Worm (Caenorhabditis elegans) whole organism, L3 larva: ENCODE measurements around the gene F54H12.2.
"Not testable (repeated sequence)": the region's sequence is repeated elsewhere in the genome, so short reads cannot be mapped to it uniquely, and the experiment has no call there.

ENCODE experiments used
- R02D3.7 ChIP-seq: fragments of 150-350 bp; optimal IDR thresholded peaks from 2 replicates; lab custom pipeline; 2014; ENCODE audit warnings: missing biosample characterization, missing genetic modification characterization
- ZK546.5 ChIP-seq: sonication (generic microtip); optimal IDR thresholded peaks from 2 replicates; lab custom pipeline; 2017; ENCODE audit warnings: missing biosample characterization, missing genetic modification characterization
- aly-2 ChIP-seq: fragments of 150-350 bp; optimal IDR thresholded peaks from 2 replicates; lab custom pipeline; 2014; ENCODE audit warnings: missing biosample characterization, missing genetic modification characterization
- ceh-16 ChIP-seq: sonication (generic microtip); optimal IDR thresholded peaks from 2 replicates; lab custom pipeline; 2017; ENCODE audit warnings: missing biosample characterization, missing genetic modification characterization
- ceh-28 ChIP-seq: fragments of 150-350 bp; optimal IDR thresholded peaks from 2 replicates; lab custom pipeline; 2014; ENCODE audit warnings: missing biosample characterization, missing genetic modification reagents, missing genetic modification characterization
- ceh-82 ChIP-seq: fragments of 150-350 bp; optimal IDR thresholded peaks from 2 replicates; lab custom pipeline; 2014; ENCODE audit warnings: missing biosample characterization, missing genetic modification characterization
- ceh-9 ChIP-seq: sonication (generic microtip); optimal IDR thresholded peaks from 2 replicates; lab custom pipeline; 2018; ENCODE audit warnings: missing biosample characterization, missing genetic modification characterization
- daf-12 ChIP-seq: fragments of 150-350 bp; optimal IDR thresholded peaks from 2 replicates; lab custom pipeline; 2014; ENCODE audit warnings: missing biosample characterization, missing genetic modification reagents, missing genetic modification characterization
- egl-27 ChIP-seq: sonication (generic microtip); optimal IDR thresholded peaks from 4 replicates; lab custom pipeline; 2017; ENCODE audit warnings: missing biosample characterization, missing genetic modification reagents, missing genetic modification characterization
- egl-5 ChIP-seq: fragments of 150-350 bp; optimal IDR thresholded peaks from 2 replicates; lab custom pipeline; 2017; ENCODE audit warnings: missing biosample characterization, missing genetic modification reagents, missing genetic modification characterization, inconsistent platforms
- elt-1 ChIP-seq: fragments of 150-350 bp; optimal IDR thresholded peaks from 2 replicates; lab custom pipeline; 2014; ENCODE audit warnings: missing biosample characterization, missing genetic modification characterization
- elt-2 ChIP-seq: sonication (generic microtip); optimal IDR thresholded peaks from 2 replicates; lab custom pipeline; 2016; ENCODE audit warnings: missing genetic modification reagents, mild to moderate bottlenecking, missing genetic modification characterization, missing compliant biosample characterization
- elt-3 ChIP-seq, 3 experiments: fragments of 150-350 bp in 1 of 3; sonication (generic microtip) in 2 of 3; optimal IDR thresholded peaks; 2 replicates in 2 of 3; 4 replicates in 1 of 3; lab custom pipeline; 2014 to 2017; ENCODE audit warnings: missing biosample characterization in 3 of 3, missing genetic modification characterization in 3 of 3
- eor-1 ChIP-seq, 2 experiments: fragments of 150-350 bp; optimal IDR thresholded peaks; 2 replicates each; lab custom pipeline; 2014 to 2018; ENCODE audit warnings: missing biosample characterization in 2 of 2, missing genetic modification characterization in 2 of 2
- fkh-10 ChIP-seq: sonication (generic microtip); optimal IDR thresholded peaks from 2 replicates; lab custom pipeline; 2017; ENCODE audit warnings: missing biosample characterization, missing genetic modification reagents, missing genetic modification characterization
- fos-1 ChIP-seq: fragments of 150-350 bp; optimal IDR thresholded peaks from 2 replicates; lab custom pipeline; 2014; ENCODE audit warnings: missing biosample characterization, missing genetic modification characterization
- hmg-11 ChIP-seq: sonication (generic microtip); optimal IDR thresholded peaks from 2 replicates; lab custom pipeline; 2016; ENCODE audit warnings: missing genetic modification characterization, missing compliant biosample characterization
- jun-1 ChIP-seq: fragments of 150-350 bp; optimal IDR thresholded peaks from 2 replicates; lab custom pipeline; 2014; ENCODE audit warnings: missing biosample characterization, missing genetic modification reagents, missing genetic modification characterization
- lin-15B ChIP-seq: fragments of 150-350 bp; optimal IDR thresholded peaks from 2 replicates; lab custom pipeline; 2014; ENCODE audit warnings: missing biosample characterization, missing genetic modification characterization
- lin-39 ChIP-seq: fragments of 150-350 bp; optimal IDR thresholded peaks from 2 replicates; lab custom pipeline; 2018; ENCODE audit warnings: missing biosample characterization, missing genetic modification reagents, missing genetic modification characterization
- mdl-1 ChIP-seq: fragments of 150-350 bp; optimal IDR thresholded peaks from 2 replicates; lab custom pipeline; 2014; ENCODE audit warnings: missing biosample characterization, missing genetic modification characterization
- mml-1 ChIP-seq: fragments of 150-350 bp; sonication (generic microtip); optimal IDR thresholded peaks from 3 replicates; lab custom pipeline; 2014; ENCODE audit warnings: missing biosample characterization, missing genetic modification characterization
- nfya-1 ChIP-seq: sonication (generic microtip); optimal IDR thresholded peaks from 2 replicates; lab custom pipeline; 2017; ENCODE audit warnings: missing genetic modification characterization, mild to moderate bottlenecking, missing compliant biosample characterization, antibody characterized with exemption, moderate library complexity; ENCODE audit not compliant: insufficient read depth
- nhr-23 ChIP-seq: fragments of 150-350 bp; optimal IDR thresholded peaks from 2 replicates; lab custom pipeline; 2014; ENCODE audit warnings: missing biosample characterization, missing genetic modification reagents, missing genetic modification characterization
- nhr-25 ChIP-seq: sonication (generic microtip); optimal IDR thresholded peaks from 2 replicates; lab custom pipeline; 2017; ENCODE audit warnings: missing biosample characterization, missing genetic modification characterization
- nhr-28 ChIP-seq: fragments of 150-350 bp; optimal IDR thresholded peaks from 2 replicates; lab custom pipeline; 2014; ENCODE audit warnings: missing biosample characterization, missing genetic modification characterization
- nhr-67 ChIP-seq: fragments of 150-350 bp; optimal IDR thresholded peaks from 2 replicates; lab custom pipeline; 2014; ENCODE audit warnings: missing biosample characterization, missing genetic modification characterization
- nhr-77 ChIP-seq: fragments of 150-350 bp; optimal IDR thresholded peaks from 2 replicates; lab custom pipeline; 2014; ENCODE audit warnings: missing biosample characterization, missing genetic modification characterization
- pha-4 ChIP-seq: fragments of 150-350 bp; optimal IDR thresholded peaks from 2 replicates; lab custom pipeline; 2014; ENCODE audit warnings: missing biosample characterization, missing genetic modification reagents, missing genetic modification characterization
- pqm-1 ChIP-seq: fragments of 150-350 bp; optimal IDR thresholded peaks from 2 replicates; lab custom pipeline; 2017; ENCODE audit warnings: missing biosample characterization, missing genetic modification characterization, inconsistent platforms
- skn-1 ChIP-seq: fragments of 150-350 bp; optimal IDR thresholded peaks from 2 replicates; lab custom pipeline; 2014; ENCODE audit warnings: missing biosample characterization, missing genetic modification characterization
- snpc-4 ChIP-seq: fragments of 150-350 bp; optimal IDR thresholded peaks from 2 replicates; lab custom pipeline; 2014; ENCODE audit warnings: missing biosample characterization, missing genetic modification characterization
- tbx-2 ChIP-seq: sonication (generic microtip); optimal IDR thresholded peaks from 2 replicates; lab custom pipeline; 2016; ENCODE audit warnings: mild to moderate bottlenecking, missing genetic modification characterization, missing compliant biosample characterization
- unc-39 ChIP-seq: sonication (generic microtip); optimal IDR thresholded peaks from 4 replicates; lab custom pipeline; 2017; ENCODE audit warnings: missing biosample characterization, missing genetic modification characterization
- unc-62 ChIP-seq: fragments of 150-350 bp; sonication (generic microtip); optimal IDR thresholded peaks from 4 replicates; lab custom pipeline; 2014; ENCODE audit warnings: missing biosample characterization, missing genetic modification reagents, missing genetic modification characterization
- zag-1 ChIP-seq: fragments of 150-350 bp; optimal IDR thresholded peaks from 2 replicates; lab custom pipeline; 2014; ENCODE audit warnings: missing biosample characterization, missing genetic modification characterization
- ztf-11 ChIP-seq: fragments of 150-350 bp; optimal IDR thresholded peaks from 2 replicates; lab custom pipeline; 2014; ENCODE audit warnings: missing biosample characterization, missing genetic modification characterization
- ztf-4 ChIP-seq: fragments of 150-350 bp; optimal IDR thresholded peaks from 2 replicates; lab custom pipeline; 2014; ENCODE audit warnings: missing biosample characterization, missing genetic modification characterization

F54H12.2 gene

ce11 chrIII:7964281-7964680 is at the start of gene F54H12.2:
TSS of gene F54H12.2 (plus strand) at chrIII:7964581.
- not testable (repeated sequence) for TF ChIP-seq pqm-1, unc-39, skn-1

- no peak for TF ChIP-seq egl-27
- no peak for TF ChIP-seq egl-5 (tag; lab: Kevin White, UChicago)
- no peak for TF ChIP-seq skn-1
- no peak for TF ChIP-seq nhr-25 (tag; lab: Kevin White, UChicago)
- no peak for TF ChIP-seq R02D3.7 (tag; lab: Kevin White, UChicago)
- no peak for TF ChIP-seq tbx-2 (tag; lab: Kevin White, UChicago)
- TF ChIP-seq daf-12 (tag; lab: Kevin White, UChicago), result no peak
- no peak for TF ChIP-seq lin-15B (tag; lab: Kevin White, UChicago)
- TF ChIP-seq ceh-28 (tag; lab: Kevin White, UChicago), result no peak
- TF ChIP-seq ztf-11 (tag; lab: Kevin White, UChicago), result no peak
- TF ChIP-seq jun-1 (tag; lab: Kevin White, UChicago), result no peak
- TF ChIP-seq ztf-4, result no peak
- TF ChIP-seq fos-1 (tag; lab: Kevin White, UChicago), result no peak
- no peak for TF ChIP-seq nfya-1
- no peak for TF ChIP-seq elt-1 (tag; lab: Kevin White, UChicago)
- no peak for TF ChIP-seq pqm-1
These were observed 46.7 kb upstream of the F54H12.2 start, which contains the start of gene gly-3 for ce11 chrIII:7917667-7918066. TSS of gene gly-3 (minus strand) at chrIII:7917767.

ce11 chrIII:7919823-7920222 is 44.6 kb upstream of the F54H12.2 start, which contains the start of gene C29E4.14:
TSS of gene C29E4.14 (plus strand) at chrIII:7920123.
- no peak for TF ChIP-seq hmg-11 (tag; lab: Kevin White, UChicago)
- no peak for TF ChIP-seq mml-1 (tag; lab: Kevin White, UChicago)
- TF ChIP-seq ceh-16 (tag; lab: Kevin White, UChicago), result no peak
- TF ChIP-seq ceh-28 (tag; lab: Kevin White, UChicago), result no peak
- no peak for TF ChIP-seq nhr-28 (tag; lab: Kevin White, UChicago)
- TF ChIP-seq zag-1 (tag; lab: Kevin White, UChicago), result no peak
- TF ChIP-seq snpc-4, result no peak
- TF ChIP-seq ZK546.5 (tag; lab: Kevin White, UChicago), result no peak
- no peak for TF ChIP-seq aly-2
- no peak for TF ChIP-seq unc-39
- no peak for TF ChIP-seq eor-1 (tag; optimal IDR thresholded peaks at IDR 0.05; lab: Kevin White, UChicago)
- no peak for TF ChIP-seq unc-62
- no peak for TF ChIP-seq lin-39 (tag; lab: Kevin White, UChicago)
- no peak for TF ChIP-seq nhr-25 (tag; lab: Kevin White, UChicago)
- TF ChIP-seq, all 47 proteins: peak for 0

- no peak for TF ChIP-seq ceh-82 (tag; lab: Kevin White, UChicago)
- no peak for TF ChIP-seq nhr-67
- TF ChIP-seq elt-2 (tag; lab: Kevin White, UChicago), result no peak
- no peak for TF ChIP-seq zag-1 (tag; lab: Kevin White, UChicago)
- TF ChIP-seq nhr-77 (tag; lab: Kevin White, UChicago), result no peak
These were observed 42.2 kb upstream of the F54H12.2 start, which contains the start of gene C29E4.17 for ce11 chrIII:7922207-7922606. TSS of gene C29E4.17 (plus strand) at chrIII:7922507.

- TF ChIP-seq pqm-1 (no peak), ceh-9 (tag; lab: Kevin White, UChicago) (no peak), elt-3 (tag; optimal IDR thresholded peaks at IDR 0.05; lab: Kevin White, UChicago) (no peak)
- TF ChIP-seq, all 47 proteins: peak for 0
These were observed 39.6 kb upstream of the F54H12.2 start, which contains the start of gene tag-250 for ce11 chrIII:7924821-7925220. TSS of gene tag-250 (minus strand) at chrIII:7924921.

- TF ChIP-seq daf-12 (tag; lab: Kevin White, UChicago), result no peak
- TF ChIP-seq ceh-82 (tag; lab: Kevin White, UChicago), result no peak
- TF ChIP-seq skn-1, result no peak
- TF ChIP-seq unc-39, result no peak
- TF ChIP-seq nhr-77 (tag; lab: Kevin White, UChicago), result no peak
- peak; percentile 48 for TF ChIP-seq pha-4 (tag; lab: Kevin White, UChicago)
- no peak for TF ChIP-seq zag-1 (tag; lab: Kevin White, UChicago)
- TF ChIP-seq ztf-11 (tag; lab: Kevin White, UChicago), result no peak
- TF ChIP-seq mdl-1 (tag; lab: Kevin White, UChicago), result no peak
- no peak for TF ChIP-seq pqm-1
- no peak for TF ChIP-seq tbx-2 (tag; lab: Kevin White, UChicago)
- no peak for TF ChIP-seq nhr-23 (tag; lab: Kevin White, UChicago)
- TF ChIP-seq fkh-10, result no peak
- no peak for TF ChIP-seq nhr-28 (tag; lab: Kevin White, UChicago)
- peak; percentile 3 for TF ChIP-seq snpc-4
- no peak for TF ChIP-seq egl-5 (tag; lab: Kevin White, UChicago)
These were observed 38.4 kb upstream of the F54H12.2 start for ce11 chrIII:7925968-7926367.
